Worm (Caenorhabditis elegans) whole organism, late embryonic: Measurements from ENCODE around the gene C16D9.5.

Experiments used
- C08G9.2 ChIP-seq: sonication (generic microtip); optimal IDR thresholded peaks from 2 replicates; lab custom pipeline; 2016; ENCODE audit warnings: mild to moderate bottlenecking, missing genetic modification characterization, moderate library complexity, missing compliant biosample characterization
- F13H6.1 ChIP-seq: sonication (generic microtip); optimal IDR thresholded peaks from 2 replicates; lab custom pipeline; 2016; ENCODE audit warnings: missing genetic modification characterization, missing compliant biosample characterization
- K02D7.2 ChIP-seq: sonication (generic microtip); optimal IDR thresholded peaks from 2 replicates; lab custom pipeline; 2017; ENCODE audit warnings: mild to moderate bottlenecking, missing genetic modification characterization, missing compliant biosample characterization
- T23F11.4 ChIP-seq: fragments of 200-800 bp; sonication (Bioruptor generic); optimal IDR thresholded peaks from 2 replicates; lab custom pipeline; 2018; ENCODE audit warnings: mild to moderate bottlenecking, missing genetic modification characterization, missing compliant biosample characterization
- ahr-1 ChIP-seq: sonication (generic microtip); optimal IDR thresholded peaks from 2 replicates; lab custom pipeline; 2016; ENCODE audit warnings: missing genetic modification characterization, missing compliant biosample characterization
- ama-1 ChIP-seq: fragments of 150-350 bp; optimal IDR thresholded peaks from 2 replicates; lab custom pipeline; 2014
- ceh-30 ChIP-seq: fragments of 150-350 bp; optimal IDR thresholded peaks from 2 replicates; lab custom pipeline; 2014; ENCODE audit warnings: missing biosample characterization, missing genetic modification characterization
- ceh-34 ChIP-seq: sonication (generic microtip); optimal IDR thresholded peaks from 2 replicates; lab custom pipeline; 2016; ENCODE audit warnings: mild to moderate bottlenecking, missing genetic modification characterization, missing compliant biosample characterization
- ceh-45 ChIP-seq: fragments of 200-800 bp; sonication (Bioruptor generic); IDR thresholded peaks from 2 replicates; pipeline ENCODE4 v1.3.6; 2022; ENCODE audit warnings: missing genetic modification reagents, missing genetic modification characterization, missing compliant biosample characterization
- ceh-48 ChIP-seq: sonication (generic microtip); optimal IDR thresholded peaks from 2 replicates; lab custom pipeline; 2016; ENCODE audit warnings: missing genetic modification characterization, inconsistent platforms, missing compliant biosample characterization
- che-1 ChIP-seq: sonication (generic microtip); optimal IDR thresholded peaks from 2 replicates; lab custom pipeline; 2016; ENCODE audit warnings: mild to moderate bottlenecking, missing genetic modification characterization, missing compliant biosample characterization
- elt-2 ChIP-seq: sonication (generic microtip); optimal IDR thresholded peaks from 2 replicates; lab custom pipeline; 2016; ENCODE audit warnings: missing genetic modification reagents, missing genetic modification characterization, missing compliant biosample characterization
- eyg-1 ChIP-seq: sonication (generic microtip); optimal IDR thresholded peaks from 2 replicates; lab custom pipeline; 2016; ENCODE audit warnings: missing genotype, missing genetic modification characterization, missing compliant biosample characterization
- fkh-6 ChIP-seq: sonication (generic microtip); optimal IDR thresholded peaks from 2 replicates; lab custom pipeline; 2016; ENCODE audit warnings: missing genetic modification characterization, missing compliant biosample characterization
- hlh-15 ChIP-seq: sonication (generic microtip); optimal IDR thresholded peaks from 2 replicates; lab custom pipeline; 2016; ENCODE audit warnings: missing genetic modification characterization, missing compliant biosample characterization
- lin-11 ChIP-seq: fragments of 200-800 bp; sonication (Bioruptor generic); optimal IDR thresholded peaks from 2 replicates; lab custom pipeline; 2018; ENCODE audit warnings: mild to moderate bottlenecking, missing genetic modification characterization, missing compliant biosample characterization
- madf-2 ChIP-seq: sonication (generic microtip); optimal IDR thresholded peaks from 2 replicates; lab custom pipeline; 2017; ENCODE audit warnings: missing genetic modification characterization, missing compliant biosample characterization
- nhr-11 ChIP-seq: fragments of 150-350 bp; optimal IDR thresholded peaks from 2 replicates; lab custom pipeline; 2014; ENCODE audit warnings: missing biosample characterization, missing genetic modification characterization
- odd-2 ChIP-seq: sonication (generic microtip); optimal IDR thresholded peaks from 2 replicates; lab custom pipeline; 2017; ENCODE audit warnings: antibody characterized with exemption, mild to moderate bottlenecking, missing genetic modification characterization, missing compliant biosample characterization
- pag-3 ChIP-seq: sonication (generic microtip); optimal IDR thresholded peaks from 2 replicates; lab custom pipeline; 2016; ENCODE audit warnings: missing compliant biosample characterization, missing genetic modification characterization, borderline replicate concordance
- pat-9 ChIP-seq: fragments of 200-800 bp; sonication (Bioruptor generic); optimal IDR thresholded peaks from 2 replicates; lab custom pipeline; 2018; ENCODE audit warnings: mild to moderate bottlenecking, missing genetic modification characterization, moderate library complexity, missing compliant biosample characterization
- pax-1 ChIP-seq: fragments of 150-350 bp; optimal IDR thresholded peaks from 2 replicates; lab custom pipeline; 2014; ENCODE audit warnings: missing biosample characterization, missing genetic modification characterization
- pha-2 ChIP-seq: sonication (generic microtip); optimal IDR thresholded peaks from 2 replicates; lab custom pipeline; 2017; ENCODE audit warnings: mild to moderate bottlenecking, missing genetic modification characterization, missing compliant biosample characterization
- pha-4 ChIP-seq: fragments of 150-350 bp; optimal IDR thresholded peaks from 2 replicates; lab custom pipeline; 2018; ENCODE audit warnings: missing biosample characterization, missing genetic modification reagents, missing genetic modification characterization
- sdc-2 ChIP-seq: sonication (generic microtip); optimal IDR thresholded peaks from 2 replicates; lab custom pipeline; 2016; ENCODE audit warnings: missing genotype, missing genetic modification characterization, missing compliant biosample characterization
- sox-4 ChIP-seq: sonication (generic microtip); optimal IDR thresholded peaks from 2 replicates; lab custom pipeline; 2017; ENCODE audit warnings: mild to moderate bottlenecking, missing genetic modification characterization, inconsistent platforms, missing compliant biosample characterization
- syd-9 ChIP-seq: sonication (generic microtip); optimal IDR thresholded peaks from 2 replicates; lab custom pipeline; 2016; ENCODE audit warnings: mild to moderate bottlenecking, missing genetic modification characterization, moderate library complexity, missing compliant biosample characterization
- tbx-2 ChIP-seq: sonication (generic microtip); optimal IDR thresholded peaks from 2 replicates; lab custom pipeline; 2016; ENCODE audit warnings: missing genetic modification characterization, missing compliant biosample characterization
- unc-42 ChIP-seq: sonication (generic microtip); optimal IDR thresholded peaks from 2 replicates; lab custom pipeline; 2016; ENCODE audit warnings: missing genotype, missing genetic modification characterization, missing compliant biosample characterization
- unc-55 ChIP-seq: sonication (generic microtip); optimal IDR thresholded peaks from 2 replicates; lab custom pipeline; 2017; ENCODE audit warnings: missing biosample characterization, missing genetic modification reagents, missing genetic modification characterization

Gene C16D9.5

ce11 chrV:8211993-8212392 lies 33.4 kb downstream of the C16D9.5 start:
- no peak for TF ChIP-seq ceh-34 (tag; lab: Kevin White, UChicago)

DNA sequence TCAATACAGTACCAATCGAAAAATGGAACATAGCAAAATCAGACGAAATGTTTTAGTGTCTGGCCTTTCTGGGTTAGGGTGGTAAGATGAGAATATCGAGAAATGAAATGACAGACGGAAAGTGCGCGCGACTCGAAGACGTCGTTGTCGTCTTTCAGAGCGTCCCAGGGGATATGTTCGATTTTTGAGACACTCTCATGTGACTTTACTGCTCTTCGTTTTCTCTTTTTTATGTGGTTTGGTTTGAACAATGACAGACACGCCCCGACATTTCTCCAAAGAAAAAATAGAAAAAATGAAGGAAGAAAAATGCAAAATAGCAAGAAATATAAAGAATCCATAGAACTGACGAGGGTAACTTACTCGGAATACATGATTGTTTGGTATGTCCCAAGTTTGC lies 34.8 kb downstream of the C16D9.5 start:
- no peak for TF ChIP-seq sox-4 (tag; lab: Kevin White, UChicago)
- no peak for TF ChIP-seq pag-3 (tag; lab: Kevin White, UChicago)
- TF ChIP-seq C08G9.2 (tag; lab: Kevin White, UChicago), result no peak
- no peak for TF ChIP-seq hlh-15 (tag; lab: Kevin White, UChicago)
- no peak for TF ChIP-seq ceh-30 (tag; lab: Kevin White, UChicago)
- TF ChIP-seq nhr-11, result no peak
- TF ChIP-seq madf-2, result no peak
- TF ChIP-seq K02D7.2 (tag; lab: Kevin White, UChicago), result no peak
- TF ChIP-seq pat-9, result no peak
- no peak for TF ChIP-seq elt-2 (tag; lab: Kevin White, UChicago)
- no peak for TF ChIP-seq lin-11 (tag; lab: Kevin White, UChicago)
- no peak for TF ChIP-seq odd-2 (tag; lab: Kevin White, UChicago)

ce11 chrV:8206931-8207330 lies 38.4 kb downstream of the C16D9.5 start, which contains the start of gene timp-1:
timp-1 (plus strand) TSS chrV:8207235.
- TF ChIP-seq sox-4 (tag; lab: Kevin White, UChicago) (no peak), eyg-1 (tag; lab: Kevin White, UChicago) (no peak), syd-9 (tag; lab: Kevin White, UChicago) (no peak), pha-2 (tag; lab: Kevin White, UChicago) (no peak), T23F11.4 (GFP tag; lab: Kevin White, UChicago) (no peak), unc-55 (GFP tag; lab: Kevin White, UChicago) (no peak), F13H6.1 (no peak), ceh-45 (GFP tag; lab: Robert Waterston, UW) (no peak), che-1 (tag; lab: Kevin White, UChicago) (no peak), elt-2 (tag; lab: Kevin White, UChicago) (no peak), pha-4 (tag; lab: Kevin White, UChicago) (no peak), ama-1 (no peak), sdc-2 (no peak), ahr-1 (tag; lab: Kevin White, UChicago) (no peak), unc-42 (no peak), madf-2 (no peak), pat-9 (no peak)

ce11 chrV:8203085-8203643 lies 42.2 kb downstream of the C16D9.5 start, which contains the start of gene cest-17:
cest-17 (plus strand) TSS chrV:8203332.
- TF ChIP-seq tbx-2 (tag; lab: Kevin White, UChicago), result peak; percentile 20
- no peak for TF ChIP-seq pax-1 (tag; lab: Kevin White, UChicago)
- TF ChIP-seq ceh-48 (tag; lab: Kevin White, UChicago), result no peak
- TF ChIP-seq, all 69 proteins: peak for 1

- TF ChIP-seq fkh-6 (tag; lab: Kevin White, UChicago), result no peak
- TF ChIP-seq, all 69 proteins: peak for 0
Measured at ce11 chrV:8201229-8201858, 44.0 kb downstream of the C16D9.5 start, which contains the start of gene cri-2. cri-2 (plus strand) TSS chrV:8201808.

- no peak for TF ChIP-seq ceh-30 (tag; lab: Kevin White, UChicago)
Measured at ce11 chrV:8198994-8199393, 46.4 kb downstream of the C16D9.5 start, which contains the start of gene F20D6.11. F20D6.11 (minus strand) TSS chrV:8199094.
